Worm (Caenorhabditis elegans) whole organism, L1 larva: ENCODE measurements around the gene B0302.2.
A peak's percentile ranks its signal among the peaks of the same experiment; 100 is the strongest.

Experiments
- C04F5.9 ChIP-seq: sonication (generic microtip); optimal IDR thresholded peaks from 2 replicates; lab custom pipeline; 2016; ENCODE audit warnings: missing genetic modification characterization, missing compliant biosample characterization
- C34B4.2 ChIP-seq: sonication (generic microtip); optimal IDR thresholded peaks from 2 replicates; lab custom pipeline; 2017; ENCODE audit warnings: mild to moderate bottlenecking, missing genetic modification characterization, missing compliant biosample characterization
- aha-1 ChIP-seq: fragments of 150-350 bp; optimal IDR thresholded peaks from 2 replicates; lab custom pipeline; 2014; ENCODE audit warnings: missing biosample characterization, missing genetic modification characterization
- blmp-1 ChIP-seq: fragments of 150-350 bp; optimal IDR thresholded peaks from 2 replicates; lab custom pipeline; 2014; ENCODE audit warnings: missing biosample characterization, missing genetic modification characterization
- ceh-8 ChIP-seq: fragments of 200-800 bp; sonication (Bioruptor generic); optimal IDR thresholded peaks from 2 replicates; lab custom pipeline; 2018; ENCODE audit warnings: mild to moderate bottlenecking, missing genetic modification characterization, moderate library complexity, missing compliant biosample characterization
- ceh-82 ChIP-seq, 3 experiments: fragments of 150-350 bp in 1 of 3; sonication (generic microtip) in 2 of 3; optimal IDR thresholded peaks; 2 replicates each; lab custom pipeline; 2014 to 2017; ENCODE audit warnings: missing biosample characterization in 3 of 3, missing genetic modification characterization in 3 of 3
- ceh-88 ChIP-seq: fragments of 200-800 bp; sonication (Bioruptor generic); IDR thresholded peaks from 2 replicates; pipeline ENCODE4 v1.3.6; 2022; ENCODE audit warnings: missing genetic modification characterization, missing compliant biosample characterization
- ceh-90 ChIP-seq: sonication (generic microtip); optimal IDR thresholded peaks from 2 replicates; lab custom pipeline; 2016; ENCODE audit warnings: missing genetic modification characterization, missing compliant biosample characterization
- ces-1 ChIP-seq: fragments of 150-350 bp; optimal IDR thresholded peaks from 2 replicates; lab custom pipeline; 2014; ENCODE audit warnings: missing biosample characterization, missing genetic modification reagents, missing genetic modification characterization
- dpl-1 ChIP-seq, 3 experiments: fragments of 150-350 bp in 2 of 3; sonication (generic microtip) in 1 of 3; optimal IDR thresholded peaks; 2 replicates each; lab custom pipeline; 2014 to 2017; ENCODE audit warnings: missing biosample characterization in 3 of 3, missing genetic modification characterization in 3 of 3, missing genetic modification reagents in 3 of 3
- dsc-1 ChIP-seq: sonication (generic microtip); optimal IDR thresholded peaks from 2 replicates; lab custom pipeline; 2016; ENCODE audit warnings: mild to moderate bottlenecking, missing genetic modification characterization, missing compliant biosample characterization
- efl-1 ChIP-seq, 4 experiments: fragments of 150-350 bp; optimal IDR thresholded peaks in 3 of 4; peaks in 1 of 4; 1 replicate in 1 of 4; 2 replicates in 3 of 4; lab custom pipeline; 2014; ENCODE audit warnings: missing biosample characterization in 2 of 4, missing genetic modification characterization in 2 of 4, missing genetic modification reagents in 2 of 4
- egl-27 ChIP-seq, 2 experiments: fragments of 150-350 bp in 1 of 2; sonication (generic microtip); optimal IDR thresholded peaks; 3 replicates each; lab custom pipeline; 2017 to 2018; ENCODE audit warnings: missing biosample characterization in 2 of 2, missing genetic modification characterization in 2 of 2, missing genetic modification reagents in 2 of 2
- elt-2 ChIP-seq: sonication (generic microtip); optimal IDR thresholded peaks from 2 replicates; lab custom pipeline; 2016; ENCODE audit warnings: missing genetic modification characterization, mild to moderate bottlenecking, inconsistent platforms, missing compliant biosample characterization, missing genetic modification reagents
- elt-3 ChIP-seq, 6 experiments: fragments of 150-350 bp in 1 of 6; sonication (generic microtip); optimal IDR thresholded peaks; 2 replicates each; lab custom pipeline; 2017 to 2018; ENCODE audit warnings: missing biosample characterization in 6 of 6, missing genetic modification characterization in 6 of 6, inconsistent platforms in 1 of 6
- fkh-10 ChIP-seq: sonication (generic microtip); optimal IDR thresholded peaks from 2 replicates; lab custom pipeline; 2017; ENCODE audit warnings: missing biosample characterization, missing genetic modification reagents, missing genetic modification characterization
- fos-1 ChIP-seq: fragments of 150-350 bp; optimal IDR thresholded peaks from 2 replicates; lab custom pipeline; 2014; ENCODE audit warnings: missing biosample characterization, missing genetic modification characterization
- grh-1 ChIP-seq: fragments of 200-800 bp; sonication (Bioruptor generic); IDR thresholded peaks from 2 replicates; pipeline ENCODE4 v1.3.6; 2022; ENCODE audit warnings: missing genetic modification reagents, missing genetic modification characterization, missing compliant biosample characterization
- hpl-2 ChIP-seq: fragments of 150-350 bp; optimal IDR thresholded peaks from 2 replicates; lab custom pipeline; 2014; ENCODE audit warnings: missing biosample characterization, missing genetic modification reagents, missing genetic modification characterization
- lin-13 ChIP-seq: fragments of 150-350 bp; optimal IDR thresholded peaks from 2 replicates; lab custom pipeline; 2014; ENCODE audit warnings: missing biosample characterization, missing genetic modification reagents, missing genetic modification characterization
- lin-14 ChIP-seq: fragments of 200-800 bp; sonication (Bioruptor generic); optimal IDR thresholded peaks from 2 replicates; lab custom pipeline; 2018; ENCODE audit warnings: mild to moderate bottlenecking, missing genetic modification characterization, moderate library complexity, missing compliant biosample characterization
- lin-15B ChIP-seq: fragments of 150-350 bp; sonication (generic microtip); optimal IDR thresholded peaks from 3 replicates; lab custom pipeline; 2014; ENCODE audit warnings: missing biosample characterization, missing genetic modification characterization
- lin-35 ChIP-seq, 2 experiments: fragments of 150-350 bp; optimal IDR thresholded peaks; 2 replicates each; lab custom pipeline; 2014; ENCODE audit warnings: missing biosample characterization in 2 of 2, missing genetic modification characterization in 2 of 2, missing genetic modification reagents in 2 of 2
- lsy-2 ChIP-seq, 2 experiments: fragments of 150-350 bp; optimal IDR thresholded peaks; 2 replicates each; lab custom pipeline; 2014; ENCODE audit warnings: missing biosample characterization in 2 of 2, missing genetic modification characterization in 2 of 2
- nhr-11 ChIP-seq: fragments of 150-350 bp; optimal IDR thresholded peaks from 2 replicates; lab custom pipeline; 2014; ENCODE audit warnings: missing biosample characterization, missing genetic modification characterization
- nhr-12 ChIP-seq: sonication (generic microtip); optimal IDR thresholded peaks from 2 replicates; lab custom pipeline; 2017; ENCODE audit warnings: missing biosample characterization, missing genetic modification characterization
- nhr-19 ChIP-seq: fragments of 200-800 bp; sonication (Bioruptor generic); conservative IDR thresholded peaks from 2 replicates; pipeline ENCODE4 v1.3.6; 2022; ENCODE audit warnings: missing genetic modification characterization, missing compliant biosample characterization
- nhr-20 ChIP-seq: sonication (generic microtip); optimal IDR thresholded peaks from 2 replicates; lab custom pipeline; 2016; ENCODE audit warnings: mild to moderate bottlenecking, missing genetic modification characterization, missing compliant biosample characterization
- nhr-71 ChIP-seq: sonication (generic microtip); optimal IDR thresholded peaks from 2 replicates; lab custom pipeline; 2016; ENCODE audit warnings: mild to moderate bottlenecking, missing genetic modification characterization, moderate library complexity, missing compliant biosample characterization
- nhr-76 ChIP-seq: sonication (generic microtip); optimal IDR thresholded peaks from 2 replicates; lab custom pipeline; 2017; ENCODE audit warnings: missing biosample characterization, missing genetic modification characterization
- nhr-77 ChIP-seq: fragments of 150-350 bp; optimal IDR thresholded peaks from 2 replicates; lab custom pipeline; 2014; ENCODE audit warnings: missing biosample characterization, missing genetic modification characterization
- nhr-84 ChIP-seq: sonication (generic microtip); optimal IDR thresholded peaks from 2 replicates; lab custom pipeline; 2017; ENCODE audit warnings: missing biosample characterization, missing genetic modification characterization
- nhr-90 ChIP-seq: sonication (generic microtip); optimal IDR thresholded peaks from 2 replicates; lab custom pipeline; 2016; ENCODE audit warnings: mild to moderate bottlenecking, missing genetic modification characterization, missing compliant biosample characterization; ENCODE audit not compliant: poor library complexity
- pag-3 ChIP-seq: sonication (generic microtip); optimal IDR thresholded peaks from 2 replicates; lab custom pipeline; 2017; ENCODE audit warnings: missing genetic modification characterization, mild to moderate bottlenecking, missing compliant biosample characterization, antibody characterized with exemption, borderline replicate concordance; ENCODE audit not compliant: insufficient read depth
- pqm-1 ChIP-seq: sonication (generic microtip); optimal IDR thresholded peaks from 3 replicates; lab custom pipeline; 2017; ENCODE audit warnings: missing biosample characterization, missing genetic modification characterization
- skn-1 ChIP-seq: fragments of 150-350 bp; optimal IDR thresholded peaks from 2 replicates; lab custom pipeline; 2014; ENCODE audit warnings: missing biosample characterization, missing genetic modification characterization
- snpc-4 ChIP-seq: fragments of 150-350 bp; optimal IDR thresholded peaks from 2 replicates; lab custom pipeline; 2014; ENCODE audit warnings: missing biosample characterization, missing genetic modification characterization
- snu-23 ChIP-seq: sonication (generic microtip); optimal IDR thresholded peaks from 2 replicates; lab custom pipeline; 2016; ENCODE audit warnings: missing genetic modification characterization, missing compliant biosample characterization
- sox-4 ChIP-seq: sonication (generic microtip); optimal IDR thresholded peaks from 2 replicates; lab custom pipeline; 2016; ENCODE audit warnings: missing genetic modification characterization, missing compliant biosample characterization
- sptf-1 ChIP-seq: fragments of 150-350 bp; optimal IDR thresholded peaks from 2 replicates; lab custom pipeline; 2014; ENCODE audit warnings: missing biosample characterization, missing genetic modification characterization
- sup-37 ChIP-seq: fragments of 200-800 bp; sonication (Bioruptor generic); optimal IDR thresholded peaks from 2 replicates; lab custom pipeline; 2018; ENCODE audit warnings: mild to moderate bottlenecking, missing genetic modification characterization, missing compliant biosample characterization
- tbx-2 ChIP-seq: sonication (generic microtip); optimal IDR thresholded peaks from 2 replicates; lab custom pipeline; 2016; ENCODE audit warnings: missing genetic modification characterization, missing compliant biosample characterization
- tlp-1 ChIP-seq: fragments of 150-350 bp; optimal IDR thresholded peaks from 2 replicates; lab custom pipeline; 2014; ENCODE audit warnings: missing biosample characterization, missing genetic modification characterization
- unc-62 ChIP-seq: fragments of 150-350 bp; optimal IDR thresholded peaks from 2 replicates; lab custom pipeline; 2014; ENCODE audit warnings: missing biosample characterization, missing genetic modification reagents, missing genetic modification characterization
- zag-1 ChIP-seq: fragments of 150-350 bp; optimal IDR thresholded peaks from 2 replicates; lab custom pipeline; 2014; ENCODE audit warnings: missing biosample characterization, missing genetic modification characterization
- zip-4 ChIP-seq: fragments of 200-800 bp; sonication (Bioruptor generic); optimal IDR thresholded peaks from 2 replicates; lab custom pipeline; 2018; ENCODE audit warnings: mild to moderate bottlenecking, missing genetic modification characterization, moderate library complexity, missing compliant biosample characterization

The B0302.2 gene

DNA sequence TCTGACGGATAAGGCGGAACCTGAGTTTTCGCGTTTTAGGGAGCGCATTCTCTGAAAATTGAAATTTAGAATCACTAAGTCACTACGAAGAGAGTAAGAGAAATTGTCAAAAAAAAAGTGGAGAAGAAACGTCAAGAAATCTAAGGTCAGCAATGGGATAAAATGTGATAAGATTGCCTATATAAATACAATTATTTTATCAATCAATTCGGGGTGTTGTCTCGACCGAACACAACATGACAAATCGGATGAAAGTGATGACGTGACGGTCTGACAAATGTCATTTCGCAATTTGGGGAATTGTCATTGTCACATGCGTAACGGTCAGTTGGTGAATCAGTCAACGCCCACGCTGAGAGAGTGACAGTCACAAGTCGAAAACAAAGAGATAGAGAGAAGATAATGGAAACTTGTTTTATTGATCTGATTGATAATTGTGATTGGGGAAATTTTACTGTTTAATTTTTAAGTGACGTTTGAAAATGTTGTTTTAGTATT is 40.2 kb upstream of the B0302.2 start, which contains the start of gene cnp-3 (continued):
- TF ChIP-seq nhr-12 (tag; lab: Kevin White, UChicago): no peak
- peak; percentile 58 for TF ChIP-seq nhr-20
- no peak for TF ChIP-seq fos-1 (tag; lab: Kevin White, UChicago)
- peak; percentile 73 for TF ChIP-seq blmp-1 (tag; lab: Kevin White, UChicago)
- TF ChIP-seq fkh-10 (GFP tag; lab: Kevin White, UChicago): no peak
- no peak for TF ChIP-seq sox-4 (tag; lab: Kevin White, UChicago)
- TF ChIP-seq hpl-2 (GFP tag; lab: Kevin White, UChicago): no peak
- TF ChIP-seq pag-3: no peak
- peak; percentile 56; the same call in 1 of the 2 replicates for TF ChIP-seq grh-1 (GFP tag; lab: Robert Waterston, UW)
- no peak for TF ChIP-seq efl-1 (optimal IDR thresholded peaks at IDR 0.05; lab: Kevin White, UChicago)
- TF ChIP-seq efl-1 (GFP tag; optimal IDR thresholded peaks at IDR 0.05 in 1 of 2; lab: Kevin White, UChicago): peak in 1 of 2 experiments; percentile 79
- no peak for TF ChIP-seq sptf-1 (tag; lab: Kevin White, UChicago)
- TF ChIP-seq dsc-1 (tag; lab: Kevin White, UChicago): no peak
- no peak for TF ChIP-seq zip-4 (GFP tag; lab: Kevin White, UChicago)
- no peak for TF ChIP-seq ceh-90 (tag; lab: Kevin White, UChicago)
- TF ChIP-seq unc-62 (GFP tag; lab: Kevin White, UChicago): no peak
- no peak for TF ChIP-seq ceh-8 (GFP tag; lab: Kevin White, UChicago)
- TF ChIP-seq lin-14: peak; percentile 78
- TF ChIP-seq aha-1 (tag; lab: Kevin White, UChicago): no peak
- no peak for TF ChIP-seq ceh-88 (GFP tag; lab: Robert Waterston, UW)
- peak; percentile 31 for TF ChIP-seq tbx-2 (tag; lab: Kevin White, UChicago)
- no peak for TF ChIP-seq ces-1 (GFP tag; lab: Kevin White, UChicago)
- no peak for TF ChIP-seq lin-13 (GFP tag; lab: Kevin White, UChicago)
- no peak for TF ChIP-seq ceh-82 (tag; optimal IDR thresholded peaks at IDR 0.05; lab: Kevin White, UChicago)
- TF ChIP-seq snpc-4 (tag; lab: Kevin White, UChicago): no peak
- peak in 2 of 6 experiments; percentile 79 to 96 for TF ChIP-seq elt-3 (tag; optimal IDR thresholded peaks at IDR 0.05; lab: Kevin White, UChicago)
- no peak for TF ChIP-seq pqm-1 (tag; lab: Kevin White, UChicago)
- no peak for TF ChIP-seq C04F5.9 (tag; lab: Kevin White, UChicago)
- TF ChIP-seq snu-23: peak; percentile 38
- TF ChIP-seq nhr-19 (GFP tag; lab: Robert Waterston, UW): no peak
- TF ChIP-seq nhr-71 (tag; lab: Kevin White, UChicago): peak; percentile 54

DNA sequence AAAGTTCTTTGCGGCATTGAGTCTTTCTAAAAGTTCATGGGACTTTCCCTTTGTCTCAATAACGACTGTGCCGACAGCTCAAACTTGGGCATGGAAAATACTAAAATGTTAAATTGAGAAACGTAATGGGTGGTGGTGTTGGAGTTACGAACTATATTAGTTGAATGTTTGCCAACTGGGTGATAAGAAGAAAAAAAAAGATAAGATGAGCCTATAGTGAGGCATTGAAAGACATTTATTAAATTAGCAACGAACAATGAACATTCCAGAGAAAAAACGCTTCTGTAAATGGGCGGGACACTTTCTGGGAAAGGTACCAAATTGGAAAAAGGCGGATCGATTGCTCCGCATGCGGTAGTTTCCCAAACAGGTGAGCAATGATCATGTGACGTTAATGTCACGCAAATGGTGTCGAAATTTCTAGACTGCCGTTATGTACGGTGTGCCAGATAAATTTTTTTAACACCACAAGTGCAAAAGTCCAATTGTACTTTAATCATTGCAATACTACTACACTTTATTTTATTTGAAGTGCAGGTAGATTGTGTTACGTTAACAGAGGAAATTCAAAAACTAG is 39.0 kb upstream of the B0302.2 start:
- TF ChIP-seq zip-4 (GFP tag; lab: Kevin White, UChicago): no peak
- no peak for TF ChIP-seq fos-1 (tag; lab: Kevin White, UChicago)
- no peak for TF ChIP-seq zag-1
- TF ChIP-seq skn-1 (tag; lab: Kevin White, UChicago): no peak
- no peak for TF ChIP-seq pqm-1 (tag; lab: Kevin White, UChicago)
- TF ChIP-seq lin-15B (tag; lab: Kevin White, UChicago): no peak
- TF ChIP-seq nhr-77 (tag; lab: Kevin White, UChicago): no peak
- peak; percentile 21 for TF ChIP-seq nhr-71 (tag; lab: Kevin White, UChicago)
- no peak for TF ChIP-seq ceh-88 (GFP tag; lab: Robert Waterston, UW)
- no peak for TF ChIP-seq ceh-90 (tag; lab: Kevin White, UChicago)
- peak; percentile 61 for TF ChIP-seq nhr-20
- TF ChIP-seq dpl-1 (GFP tag; optimal IDR thresholded peaks at IDR 0.05; lab: Kevin White, UChicago): no peak
- TF ChIP-seq tbx-2 (tag; lab: Kevin White, UChicago): no peak
- TF ChIP-seq fkh-10 (GFP tag; lab: Kevin White, UChicago): no peak
- TF ChIP-seq lin-35 (GFP tag; optimal IDR thresholded peaks at IDR 0.05; lab: Kevin White, UChicago): peak in 1 of 2 experiments; percentile 49
- no peak for TF ChIP-seq sup-37 (GFP tag; lab: Kevin White, UChicago)
- peak; percentile 29 for TF ChIP-seq nhr-90
- TF ChIP-seq egl-27 (tag; optimal IDR thresholded peaks at IDR 0.05; lab: Kevin White, UChicago): no peak
- no peak for TF ChIP-seq hpl-2 (GFP tag; lab: Kevin White, UChicago)
- TF ChIP-seq efl-1 (optimal IDR thresholded peaks at IDR 0.05; lab: Kevin White, UChicago): no peak
- TF ChIP-seq efl-1 (GFP tag; optimal IDR thresholded peaks at IDR 0.05 in 1 of 2; lab: Kevin White, UChicago): peak in 1 of 2 experiments; percentile 16
- no peak for TF ChIP-seq nhr-84 (tag; lab: Kevin White, UChicago)
- TF ChIP-seq C34B4.2 (tag; lab: Kevin White, UChicago): no peak
- no peak for TF ChIP-seq lsy-2 (tag; optimal IDR thresholded peaks at IDR 0.05; lab: Kevin White, UChicago)
- no peak for TF ChIP-seq nhr-11
- peak; percentile 86 for TF ChIP-seq elt-2
- no peak for TF ChIP-seq tlp-1 (tag; lab: Kevin White, UChicago)
- no peak for TF ChIP-seq nhr-76 (tag; lab: Kevin White, UChicago)
